Worm (Caenorhabditis elegans) whole organism, L4 larva: ENCODE data around the gene C24D10.6.

ENCODE experiments used
- dpl-1 ChIP-seq: fragments of 150-350 bp; optimal IDR thresholded peaks from 2 replicates; lab custom pipeline; 2014; ENCODE audit warnings: missing biosample characterization, missing genetic modification reagents, missing genetic modification characterization
- egl-27 ChIP-seq: sonication (generic microtip); optimal IDR thresholded peaks from 3 replicates; lab custom pipeline; 2017; ENCODE audit warnings: missing biosample characterization, missing genetic modification reagents, missing genetic modification characterization
- mxl-2 ChIP-seq: fragments of 200-800 bp; sonication (Bioruptor generic); conservative IDR thresholded peaks from 2 replicates; pipeline ENCODE4 v1.3.6; 2022; ENCODE audit warnings: missing genetic modification reagents, missing genetic modification characterization, missing compliant biosample characterization
- nhr-102 ChIP-seq: sonication (generic microtip); optimal IDR thresholded peaks from 2 replicates; lab custom pipeline; 2016; ENCODE audit warnings: mild to moderate bottlenecking, missing genetic modification characterization, moderate library complexity, missing compliant biosample characterization
- nhr-11 ChIP-seq: fragments of 150-350 bp; optimal IDR thresholded peaks from 2 replicates; lab custom pipeline; 2014; ENCODE audit warnings: missing biosample characterization, missing genetic modification characterization
- nhr-237 ChIP-seq: sonication (generic microtip); optimal IDR thresholded peaks from 2 replicates; lab custom pipeline; 2017; ENCODE audit warnings: missing biosample characterization, missing genetic modification characterization
- nhr-41 ChIP-seq: fragments of 200-800 bp; sonication (Bioruptor generic); IDR thresholded peaks from 2 replicates; pipeline ENCODE4 v1.3.6; 2022; ENCODE audit warnings: missing genetic modification reagents, missing genetic modification characterization, missing compliant biosample characterization
- unc-39 ChIP-seq: sonication (generic microtip); optimal IDR thresholded peaks from 2 replicates; lab custom pipeline; 2017; ENCODE audit warnings: missing biosample characterization, missing genetic modification characterization

ce11 chrIV:5110391-5110930 is 49.6 kb downstream of the C24D10.6 start:
- TF ChIP-seq nhr-102 (tag; lab: Kevin White, UChicago) (no peak), nhr-41 (GFP tag; lab: Robert Waterston, UW) (no peak), dpl-1 (no peak), mxl-2 (no peak), nhr-11 (tag; lab: Kevin White, UChicago) (no peak), unc-39 (tag; lab: Kevin White, UChicago) (no peak), nhr-237 (no peak), egl-27 (tag; lab: Kevin White, UChicago) (no peak)
